Fruit fly (Drosophila melanogaster) whole organism, embryonic: ENCODE results near the gene Alp10.

Experiments used
- Aef1 ChIP-seq: fragments of 200-800 bp; sonication (Bioruptor generic); IDR thresholded peaks from 3 replicates; pipeline ENCODE4 v1.3.6; 2022; ENCODE audit warnings: missing biosample characterization, missing genetic modification characterization
- CG1024 ChIP-seq: fragments of 200-800 bp; sonication (Bioruptor generic); IDR thresholded peaks from 2 replicates; pipeline ENCODE4 v1.3.6; 2022; ENCODE audit warnings: missing biosample characterization, missing genetic modification characterization
- CG11093 ChIP-seq: fragments of 200-800 bp; sonication (Bioruptor generic); IDR thresholded peaks from 3 replicates; pipeline ENCODE4 v1.3.6; 2022; ENCODE audit warnings: missing biosample characterization, missing genetic modification characterization
- CG12071 ChIP-seq: fragments of 200-800 bp; sonication (Bioruptor generic); optimal IDR thresholded peaks from 3 replicates; lab custom pipeline; 2018; ENCODE audit warnings: missing biosample characterization, mild to moderate bottlenecking, missing genetic modification characterization
- CG12104 ChIP-seq: fragments of 200-800 bp; sonication (Bioruptor generic); optimal IDR thresholded peaks from 3 replicates; lab custom pipeline; 2016; ENCODE audit warnings: missing biosample characterization, missing genetic modification characterization
- CG13624 ChIP-seq: fragments of 200-800 bp; sonication (Bioruptor generic); optimal IDR thresholded peaks from 2 replicates; lab custom pipeline; 2016; ENCODE audit warnings: missing biosample characterization, missing genetic modification characterization
- CG14441 ChIP-seq: fragments of 200-800 bp; sonication (Bioruptor generic); IDR thresholded peaks from 2 replicates; pipeline ENCODE4 v1.3.6; 2022; ENCODE audit warnings: missing biosample characterization, missing genetic modification characterization
- CG14667 ChIP-seq: fragments of 200-800 bp; sonication (Bioruptor generic); IDR thresholded peaks from 2 replicates; pipeline ENCODE4 v1.3.6; 2022; ENCODE audit warnings: missing biosample characterization, missing genetic modification characterization
- CG15011 ChIP-seq: fragments of 200-800 bp; sonication (Bioruptor generic); optimal IDR thresholded peaks from 3 replicates; lab custom pipeline; 2018; ENCODE audit warnings: missing biosample characterization, mild to moderate bottlenecking, missing genetic modification characterization
- CG15269 ChIP-seq: fragments of 200-800 bp; sonication (Bioruptor generic); optimal IDR thresholded peaks from 2 replicates; lab custom pipeline; 2018; ENCODE audit warnings: missing biosample characterization, mild to moderate bottlenecking, missing genetic modification characterization, moderate library complexity
- CG15514 ChIP-seq: fragments of 200-800 bp; sonication (Bioruptor generic); optimal IDR thresholded peaks from 3 replicates; lab custom pipeline; 2017; ENCODE audit warnings: missing biosample characterization, missing genetic modification characterization, mild to moderate bottlenecking, moderate library complexity, missing genetic modification reagents
- CG1602 ChIP-seq: fragments of 200-800 bp; sonication (Bioruptor generic); optimal IDR thresholded peaks from 3 replicates; lab custom pipeline; 2016; ENCODE audit warnings: missing biosample characterization, missing genetic modification characterization
- CG17568 ChIP-seq: fragments of 200-800 bp; sonication (Bioruptor generic); optimal IDR thresholded peaks from 2 replicates; lab custom pipeline; 2018; ENCODE audit warnings: missing biosample characterization, mild to moderate bottlenecking, missing genetic modification characterization, moderate library complexity
- CG32532 ChIP-seq: fragments of 200-800 bp; sonication (Bioruptor generic); IDR thresholded peaks from 2 replicates; pipeline ENCODE4 v1.3.6; 2022; ENCODE audit warnings: missing biosample characterization, missing genetic modification characterization
- CG3726 ChIP-seq: fragments of 200-800 bp; sonication (Bioruptor generic); IDR thresholded peaks from 3 replicates; pipeline ENCODE4, ENCODE4 v1.3.6; 2022; ENCODE audit warnings: missing biosample characterization, missing genetic modification characterization
- CG3847 ChIP-seq: fragments of 200-800 bp; sonication (Bioruptor generic); IDR thresholded peaks from 2 replicates; pipeline ENCODE4 v1.3.6; 2022; ENCODE audit warnings: missing biosample characterization, missing genetic modification characterization
- CG4707 ChIP-seq: fragments of 200-800 bp; sonication (Bioruptor generic); optimal IDR thresholded peaks from 2 replicates; lab custom pipeline; 2018; ENCODE audit warnings: missing biosample characterization, mild to moderate bottlenecking, missing genetic modification characterization, moderate library complexity
- CG7271 ChIP-seq: fragments of 200-800 bp; sonication (Bioruptor generic); optimal IDR thresholded peaks from 2 replicates; lab custom pipeline; 2018; ENCODE audit warnings: missing biosample characterization, mild to moderate bottlenecking, missing genetic modification characterization, moderate library complexity
- CG7357 ChIP-seq: fragments of 200-800 bp; sonication (Bioruptor generic); IDR thresholded peaks from 3 replicates; pipeline ENCODE4 v1.3.6; 2022; ENCODE audit warnings: missing biosample characterization, missing genetic modification characterization
- CG7839 ChIP-seq: fragments of 200-800 bp; sonication (Bioruptor generic); optimal IDR thresholded peaks from 3 replicates; lab custom pipeline; 2018; ENCODE audit warnings: missing biosample characterization, mild to moderate bottlenecking, missing genetic modification characterization, moderate library complexity
- CG8089 ChIP-seq: fragments of 200-800 bp; sonication (Bioruptor generic); optimal IDR thresholded peaks from 3 replicates; lab custom pipeline; 2016; ENCODE audit warnings: missing biosample characterization, missing genetic modification characterization
- CG8359 ChIP-seq: fragments of 200-800 bp; sonication (Bioruptor generic); optimal IDR thresholded peaks from 2 replicates; lab custom pipeline; 2017; ENCODE audit warnings: missing biosample characterization, mild to moderate bottlenecking, missing genetic modification characterization, borderline replicate concordance
- CG9727 ChIP-seq: fragments of 200-800 bp; sonication (Bioruptor generic); optimal IDR thresholded peaks from 3 replicates; lab custom pipeline; 2017; ENCODE audit warnings: missing biosample characterization, mild to moderate bottlenecking, missing genetic modification characterization
- Deaf1 ChIP-seq: fragments of 200-800 bp; optimal IDR thresholded peaks from 3 replicates; lab custom pipeline; 2019; ENCODE audit warnings: missing biosample characterization, mild to moderate bottlenecking, missing genetic modification characterization, moderate library complexity
- ERR ChIP-seq: fragments of 200-800 bp; sonication (Bioruptor generic); optimal IDR thresholded peaks from 2 replicates; lab custom pipeline; 2016; ENCODE audit warnings: missing biosample characterization, missing genetic modification characterization
- Hey ChIP-seq: fragments of 200-800 bp; sonication (Bioruptor generic); optimal IDR thresholded peaks from 3 replicates; lab custom pipeline; 2018; ENCODE audit warnings: missing biosample characterization, mild to moderate bottlenecking, missing genetic modification characterization
- Hmx ChIP-seq: fragments of 200-800 bp; sonication (Bioruptor generic); optimal IDR thresholded peaks from 2 replicates; lab custom pipeline; 2016; ENCODE audit warnings: missing biosample characterization, missing genetic modification characterization
- Jarid2 ChIP-seq: fragments of 200-800 bp; sonication (Bioruptor generic); optimal IDR thresholded peaks from 3 replicates; lab custom pipeline; 2017; ENCODE audit warnings: mild to moderate bottlenecking, missing biosample characterization, missing genetic modification reagents, missing genetic modification characterization
- Myb ChIP-seq: fragments of 200-800 bp; sonication (Bioruptor generic); optimal IDR thresholded peaks from 2 replicates; lab custom pipeline; 2016; ENCODE audit warnings: missing biosample characterization, missing genetic modification characterization
- Neu2 ChIP-seq: fragments of 200-800 bp; sonication (Bioruptor generic); optimal IDR thresholded peaks from 3 replicates; lab custom pipeline; 2016; ENCODE audit warnings: missing biosample characterization, missing genetic modification characterization, borderline replicate concordance
- Nf-YA ChIP-seq: fragments of 200-800 bp; sonication (Bioruptor generic); IDR thresholded peaks from 2 replicates; pipeline ENCODE4 v1.3.6; 2022; ENCODE audit warnings: missing biosample characterization, missing genetic modification characterization
- Oli ChIP-seq: fragments of 200-800 bp; sonication (Bioruptor generic); optimal IDR thresholded peaks from 2 replicates; lab custom pipeline; 2018; ENCODE audit warnings: missing biosample characterization, mild to moderate bottlenecking, missing genetic modification characterization, moderate library complexity
- Sin3A ChIP-seq: fragments of >200 bp; optimal IDR thresholded peaks from 2 replicates; lab custom pipeline; 2018
- Xbp1 ChIP-seq: fragments of 200-800 bp; sonication (Bioruptor generic); optimal IDR thresholded peaks from 3 replicates; lab custom pipeline; 2016; ENCODE audit warnings: missing biosample characterization, mild to moderate bottlenecking, missing genetic modification characterization
- btn ChIP-seq: fragments of 200-800 bp; sonication (Bioruptor generic); optimal IDR thresholded peaks from 2 replicates; lab custom pipeline; 2016; ENCODE audit warnings: missing biosample characterization, missing genetic modification characterization
- disco-r ChIP-seq: fragments of 200-800 bp; sonication (Bioruptor generic); optimal IDR thresholded peaks from 2 replicates; lab custom pipeline; 2016; ENCODE audit warnings: missing biosample characterization, missing genetic modification characterization
- dmrt99B ChIP-seq: fragments of 200-800 bp; sonication (Bioruptor generic); optimal IDR thresholded peaks from 2 replicates; lab custom pipeline; 2018; ENCODE audit warnings: missing biosample characterization, mild to moderate bottlenecking, missing genetic modification characterization, moderate library complexity
- exex ChIP-seq: fragments of 200-800 bp; sonication (Bioruptor generic); optimal IDR thresholded peaks from 4 replicates; lab custom pipeline; 2018; ENCODE audit warnings: missing biosample characterization, mild to moderate bottlenecking, missing genetic modification characterization, moderate library complexity
- gcm ChIP-seq: fragments of 200-800 bp; sonication (Bioruptor generic); optimal IDR thresholded peaks from 2 replicates; lab custom pipeline; 2019; ENCODE audit warnings: missing biosample characterization, mild to moderate bottlenecking, missing genetic modification characterization, moderate library complexity
- hbn ChIP-seq: fragments of 200-800 bp; sonication (Bioruptor generic); IDR thresholded peaks from 2 replicates; pipeline ENCODE4 v1.3.6; 2022; ENCODE audit warnings: missing biosample characterization, missing genetic modification characterization; ENCODE audit not compliant: partially characterized antibody
- inv ChIP-seq: fragments of 200-800 bp; sonication (Bioruptor generic); IDR thresholded peaks from 2 replicates; pipeline ENCODE4 v1.3.6; 2022; ENCODE audit warnings: missing biosample characterization, missing genetic modification characterization; ENCODE audit not compliant: partially characterized antibody
- pho ChIP-seq: fragments of 200-800 bp; sonication (Bioruptor generic); optimal IDR thresholded peaks from 2 replicates; lab custom pipeline; 2016; ENCODE audit warnings: missing biosample characterization, missing genetic modification characterization
- pros ChIP-seq: fragments of 200-800 bp; sonication (Bioruptor generic); optimal IDR thresholded peaks from 3 replicates; lab custom pipeline; 2019; ENCODE audit warnings: missing biosample characterization, mild to moderate bottlenecking, missing genetic modification characterization, moderate library complexity
- pzg ChIP-seq: fragments of 200-800 bp; sonication (Bioruptor generic); optimal IDR thresholded peaks from 3 replicates; lab custom pipeline; 2018; ENCODE audit warnings: missing biosample characterization, mild to moderate bottlenecking, missing genetic modification characterization, moderate library complexity
- seq ChIP-seq: fragments of 200-800 bp; sonication (Bioruptor generic); IDR thresholded peaks from 2 replicates; pipeline ENCODE4 v1.3.6; 2022; ENCODE audit warnings: missing biosample characterization, missing genetic modification characterization
- so ChIP-seq: fragments of 200-800 bp; sonication (Bioruptor generic); IDR thresholded peaks from 3 replicates; pipeline ENCODE4 v1.3.6; 2022; ENCODE audit warnings: missing biosample characterization, missing genetic modification characterization
- sug ChIP-seq: fragments of 200-800 bp; optimal IDR thresholded peaks from 2 replicates; lab custom pipeline; 2019; ENCODE audit warnings: missing biosample characterization, mild to moderate bottlenecking, missing genetic modification characterization, moderate library complexity
- tx ChIP-seq: fragments of 200-800 bp; sonication (Bioruptor generic); optimal IDR thresholded peaks from 2 replicates; lab custom pipeline; 2016; ENCODE audit warnings: missing biosample characterization, missing genetic modification characterization
- z ChIP-seq: fragments of 200-800 bp; sonication (Bioruptor generic); IDR thresholded peaks from 3 replicates; pipeline ENCODE4 v1.3.6; 2022; ENCODE audit warnings: missing biosample characterization, missing genetic modification characterization

The Alp10 gene

DNA sequence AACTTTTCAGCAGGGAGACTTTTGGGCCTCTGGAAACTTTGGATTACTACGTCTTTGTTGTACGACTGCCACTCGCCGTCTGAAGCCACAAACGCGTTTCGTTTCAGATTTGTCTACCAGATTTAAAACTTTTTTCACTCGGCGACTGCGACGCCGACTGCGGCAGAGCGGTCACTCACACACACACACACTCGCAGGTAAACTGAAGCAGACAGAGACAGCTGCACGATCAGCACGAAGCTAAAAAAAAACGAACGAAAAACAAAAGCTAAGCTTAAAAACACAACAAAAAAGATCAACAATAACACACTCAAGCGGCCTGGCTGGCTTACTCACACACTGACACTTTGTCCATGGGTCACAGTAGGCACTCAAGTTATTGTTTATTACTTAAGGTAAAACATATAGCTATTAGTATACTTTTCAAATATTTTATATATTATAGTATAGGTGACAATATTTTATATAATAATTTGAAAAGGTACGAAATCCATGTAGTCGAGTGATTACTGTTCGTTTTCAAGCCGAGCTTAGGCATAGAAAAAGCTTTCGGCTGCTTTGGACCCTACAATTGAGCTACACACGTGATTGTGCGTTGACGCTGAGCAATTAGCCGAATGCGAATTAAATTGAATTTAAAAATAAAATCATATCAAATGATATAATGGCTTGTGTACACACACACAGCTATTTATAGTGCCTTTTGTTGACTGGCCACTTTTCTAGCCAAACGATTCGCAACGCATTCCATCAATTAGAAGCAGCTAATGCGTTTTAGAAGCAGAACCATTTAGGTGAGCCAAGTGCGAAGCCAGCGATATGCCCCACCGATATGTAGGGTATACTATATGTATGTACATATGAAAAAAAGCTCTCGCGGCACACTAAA, 17.6 kb downstream of the Alp10 start, which contains the start of gene Msr-110 (continued):
- TF ChIP-seq sug (tag; lab: Kevin White, UChicago) (peak; percentile 86), Aef1 (GFP tag; lab: Robert Waterston, UW) (peak; percentile 86), Hmx (GFP tag; lab: Kevin White, UChicago) (peak; percentile 37), CG32532 (GFP tag; lab: Robert Waterston, UW) (peak; percentile 95), CG1602 (GFP tag; lab: Kevin White, UChicago) (peak; percentile 68), CG13624 (peak; percentile 78), CG8089 (GFP tag; lab: Kevin White, UChicago) (peak; percentile 69), CG3847 (peak; percentile 85), z (GFP tag; lab: Robert Waterston, UW) (no peak), gcm (GFP tag; lab: Kevin White, UChicago) (peak; percentile 76), CG15269 (tag; lab: Kevin White, UChicago) (peak; percentile 95), CG9727 (GFP tag; lab: Kevin White, UChicago) (peak; percentile 77), disco-r (GFP tag; lab: Kevin White, UChicago) (peak; percentile 45), pho (GFP tag; lab: Kevin White, UChicago) (peak; percentile 75), pros (GFP tag; lab: Kevin White, UChicago) (no peak), CG4707 (peak; percentile 65), Sin3A (lab: Kevin White, UChicago) (no peak), CG7839 (tag; lab: Kevin White, UChicago) (peak; percentile 93), CG14441 (GFP tag; lab: Robert Waterston, UW) (peak; percentile 86), CG15011 (GFP tag; lab: Kevin White, UChicago) (peak; percentile 78), seq (GFP tag; lab: Robert Waterston, UW) (peak; percentile 92), CG7271 (peak; percentile 28), dmrt99B (tag; lab: Kevin White, UChicago) (peak; percentile 96), Hey (tag; lab: Kevin White, UChicago) (peak; percentile 17), CG7357 (GFP tag; lab: Robert Waterston, UW) (peak; percentile 85; the same call in 2 of the 3 replicates), btn (GFP tag; lab: Kevin White, UChicago) (peak; percentile 66), pzg (no peak), Nf-YA (GFP tag; lab: Robert Waterston, UW) (peak; percentile 65; the same call in 1 of the 2 replicates), CG14667 (peak; percentile 79), Deaf1 (tag; lab: Kevin White, UChicago) (peak; percentile 77), CG15514 (GFP tag; lab: Kevin White, UChicago) (peak; percentile 70), CG1024 (GFP tag; lab: Robert Waterston, UW) (peak; percentile 49; the same call in 1 of the 2 replicates), CG12104 (GFP tag; lab: Kevin White, UChicago) (peak; percentile 71), CG3726 (GFP tag; lab: Robert Waterston, UW) (peak; percentile 69; the same call in 2 of the 3 replicates), Oli (tag; lab: Kevin White, UChicago) (peak; percentile 93), CG8359 (GFP tag; lab: Kevin White, UChicago) (peak; percentile 39), exex (tag; lab: Kevin White, UChicago) (peak; percentile 64), tx (GFP tag; lab: Kevin White, UChicago) (peak; percentile 67), CG11093 (GFP tag; lab: Robert Waterston, UW) (peak; percentile 91), hbn (GFP tag; lab: Robert Waterston, UW) (no peak), inv (no peak), Xbp1 (peak; percentile 80), CG17568 (GFP tag; lab: Kevin White, UChicago) (peak; percentile 76), CG12071 (GFP tag; lab: Kevin White, UChicago) (peak; percentile 76), ERR (no peak), Myb (GFP tag; lab: Kevin White, UChicago) (peak; percentile 56), so (GFP tag; lab: Robert Waterston, UW) (peak; percentile 90), Neu2 (GFP tag; lab: Kevin White, UChicago) (peak; percentile 3), Jarid2 (peak; percentile 68)
